Fruit fly (Drosophila melanogaster) whole organism, embryonic: ENCODE results near the gene Egfrap.

Experiments used
- Abd-B ChIP-seq: fragments of 200-800 bp; sonication (Bioruptor generic); optimal IDR thresholded peaks from 2 replicates; lab custom pipeline; 2018; ENCODE audit warnings: missing biosample characterization, mild to moderate bottlenecking, missing genetic modification characterization, moderate library complexity
- Atf3 ChIP-seq: fragments of 200-800 bp; sonication (Bioruptor generic); optimal IDR thresholded peaks from 3 replicates; lab custom pipeline; 2016; ENCODE audit warnings: missing biosample characterization, missing genetic modification characterization
- BEAF-32 ChIP-seq: fragments of 200-800 bp; sonication (Bioruptor generic); optimal IDR thresholded peaks from 3 replicates; lab custom pipeline; 2017; ENCODE audit warnings: missing biosample characterization, missing genetic modification characterization, mild to moderate bottlenecking, moderate library complexity, missing genetic modification reagents
- CG10979 ChIP-seq: fragments of 200-800 bp; sonication (Bioruptor generic); optimal IDR thresholded peaks from 2 replicates; lab custom pipeline; 2018; ENCODE audit warnings: missing biosample characterization, mild to moderate bottlenecking, missing genetic modification characterization, moderate library complexity
- CG11695 ChIP-seq: fragments of 200-800 bp; sonication (Bioruptor generic); IDR thresholded peaks from 3 replicates; pipeline ENCODE4 v1.3.6; 2022; ENCODE audit warnings: missing biosample characterization, missing genetic modification characterization
- CG11696 ChIP-seq: fragments of 200-800 bp; sonication (Bioruptor generic); IDR thresholded peaks from 2 replicates; pipeline ENCODE4 v1.3.6; 2022; ENCODE audit warnings: missing biosample characterization, missing genetic modification characterization
- CG12299 ChIP-seq: fragments of 200-800 bp; sonication (Bioruptor generic); optimal IDR thresholded peaks from 2 replicates; lab custom pipeline; 2018; ENCODE audit warnings: missing biosample characterization, mild to moderate bottlenecking, missing genetic modification characterization
- CG13424 ChIP-seq: fragments of 200-800 bp; sonication (Bioruptor generic); optimal IDR thresholded peaks from 2 replicates; lab custom pipeline; 2019; ENCODE audit warnings: missing biosample characterization, mild to moderate bottlenecking, missing genetic modification characterization, moderate library complexity
- CG15269 ChIP-seq: fragments of 200-800 bp; sonication (Bioruptor generic); optimal IDR thresholded peaks from 2 replicates; lab custom pipeline; 2018; ENCODE audit warnings: missing biosample characterization, mild to moderate bottlenecking, missing genetic modification characterization, moderate library complexity
- CG1647 ChIP-seq: fragments of 200-800 bp; sonication (Bioruptor generic); optimal IDR thresholded peaks from 3 replicates; lab custom pipeline; 2016; ENCODE audit warnings: missing biosample characterization, missing genetic modification characterization
- CG17359 ChIP-seq: fragments of 200-800 bp; sonication (Bioruptor generic); optimal IDR thresholded peaks from 3 replicates; lab custom pipeline; 2018; ENCODE audit warnings: missing biosample characterization, mild to moderate bottlenecking, missing genetic modification characterization, moderate library complexity
- CG17361 ChIP-seq: fragments of 200-800 bp; sonication (Bioruptor generic); IDR thresholded peaks from 3 replicates; pipeline ENCODE4 v1.3.6; 2022; ENCODE audit warnings: missing biosample characterization, missing genetic modification characterization
- CG17802 ChIP-seq: fragments of 200-800 bp; sonication (Bioruptor generic); optimal IDR thresholded peaks from 2 replicates; lab custom pipeline; 2018; ENCODE audit warnings: missing biosample characterization, mild to moderate bottlenecking, missing genetic modification characterization, moderate library complexity
- CG31365 ChIP-seq: fragments of 200-800 bp; sonication (Bioruptor generic); optimal IDR thresholded peaks from 2 replicates; lab custom pipeline; 2018; ENCODE audit warnings: missing biosample characterization, mild to moderate bottlenecking, missing genetic modification characterization
- CG42726 ChIP-seq: fragments of 200-800 bp; sonication (Bioruptor generic); IDR thresholded peaks from 2 replicates; pipeline ENCODE4 v1.3.6; 2022; ENCODE audit warnings: missing biosample characterization, missing genetic modification characterization; ENCODE audit not compliant: partially characterized antibody
- CG4328 ChIP-seq: fragments of 200-800 bp; sonication (Bioruptor generic); optimal IDR thresholded peaks from 3 replicates; lab custom pipeline; 2017; ENCODE audit warnings: missing biosample characterization, missing genetic modification reagents, missing genetic modification characterization
- CG43689 ChIP-seq: fragments of 200-800 bp; sonication (Bioruptor generic); IDR thresholded peaks from 2 replicates; pipeline ENCODE4 v1.3.6; 2022; ENCODE audit warnings: missing biosample characterization, missing genetic modification characterization
- CG5180 ChIP-seq: fragments of 200-800 bp; sonication (Bioruptor generic); optimal IDR thresholded peaks from 3 replicates; lab custom pipeline; 2017; ENCODE audit warnings: missing biosample characterization, missing genetic modification characterization, mild to moderate bottlenecking, moderate library complexity, missing genetic modification reagents
- CG6791 ChIP-seq: fragments of 200-800 bp; sonication (Bioruptor generic); IDR thresholded peaks from 3 replicates; pipeline ENCODE4 v1.3.6; 2022; ENCODE audit warnings: missing biosample characterization, missing genetic modification characterization; ENCODE audit not compliant: partially characterized antibody
- CG7357 ChIP-seq: fragments of 200-800 bp; sonication (Bioruptor generic); IDR thresholded peaks from 3 replicates; pipeline ENCODE4 v1.3.6; 2022; ENCODE audit warnings: missing biosample characterization, missing genetic modification characterization
- CG7786 ChIP-seq: fragments of 200-800 bp; sonication (Bioruptor generic); optimal IDR thresholded peaks from 2 replicates; lab custom pipeline; 2016; ENCODE audit warnings: missing biosample characterization, missing genetic modification characterization
- CG7963 ChIP-seq: fragments of 200-800 bp; sonication (Bioruptor generic); IDR thresholded peaks from 3 replicates; pipeline ENCODE4 v1.3.6; 2022; ENCODE audit warnings: missing biosample characterization, missing genetic modification characterization; ENCODE audit not compliant: partially characterized antibody
- CG8281 ChIP-seq: fragments of 200-800 bp; sonication (Bioruptor generic); optimal IDR thresholded peaks from 2 replicates; lab custom pipeline; 2018; ENCODE audit warnings: missing biosample characterization, mild to moderate bottlenecking, missing genetic modification characterization, moderate library complexity
- CG8765 ChIP-seq: fragments of 200-800 bp; sonication (Bioruptor generic); IDR thresholded peaks from 2 replicates; pipeline ENCODE4 v1.3.6; 2022; ENCODE audit warnings: missing biosample characterization, missing genetic modification characterization
- CG8924 ChIP-seq: fragments of 200-800 bp; optimal IDR thresholded peaks from 3 replicates; lab custom pipeline; 2019; ENCODE audit warnings: missing biosample characterization, mild to moderate bottlenecking, missing genetic modification characterization, moderate library complexity
- Dip2 ChIP-seq: fragments of 200-800 bp; sonication (Bioruptor generic); IDR thresholded peaks from 2 replicates; pipeline ENCODE4 v1.3.6; 2022; ENCODE audit warnings: missing biosample characterization, missing genetic modification characterization
- Dref ChIP-seq: fragments of 200-800 bp; sonication (Bioruptor generic); IDR thresholded peaks from 2 replicates; pipeline ENCODE4 v1.3.6; 2022; ENCODE audit warnings: missing biosample characterization, missing genetic modification characterization
- Fer1 ChIP-seq: fragments of 200-800 bp; sonication (Bioruptor generic); optimal IDR thresholded peaks from 2 replicates; lab custom pipeline; 2017; ENCODE audit warnings: missing biosample characterization, mild to moderate bottlenecking, missing genetic modification characterization
- Fer2 ChIP-seq: fragments of 200-800 bp; sonication (Bioruptor generic); optimal IDR thresholded peaks from 2 replicates; lab custom pipeline; 2018; ENCODE audit warnings: missing biosample characterization, mild to moderate bottlenecking, missing genetic modification characterization, moderate library complexity
- Hmr ChIP-seq: fragments of 200-800 bp; sonication (Bioruptor generic); optimal IDR thresholded peaks from 3 replicates; lab custom pipeline; 2017; ENCODE audit warnings: mild to moderate bottlenecking, missing biosample characterization, missing genetic modification reagents, missing genetic modification characterization
- Myb ChIP-seq: fragments of 200-800 bp; sonication (Bioruptor generic); optimal IDR thresholded peaks from 2 replicates; lab custom pipeline; 2016; ENCODE audit warnings: missing biosample characterization, missing genetic modification characterization
- Oaz ChIP-seq: fragments of 200-800 bp; sonication (Bioruptor generic); IDR thresholded peaks from 2 replicates; pipeline ENCODE4 v1.3.6; 2022; ENCODE audit warnings: missing biosample characterization, missing genetic modification characterization
- Optix ChIP-seq: fragments of 200-800 bp; sonication (Bioruptor generic); IDR thresholded peaks from 3 replicates; pipeline ENCODE4 v1.3.6; 2022; ENCODE audit warnings: missing biosample characterization, missing genetic modification characterization
- Xbp1 ChIP-seq: fragments of 200-800 bp; sonication (Bioruptor generic); optimal IDR thresholded peaks from 3 replicates; lab custom pipeline; 2016; ENCODE audit warnings: missing biosample characterization, mild to moderate bottlenecking, missing genetic modification characterization
- ac ChIP-seq: fragments of 200-800 bp; sonication (Bioruptor generic); optimal IDR thresholded peaks from 3 replicates; lab custom pipeline; 2017; ENCODE audit warnings: missing biosample characterization, mild to moderate bottlenecking, missing genetic modification characterization
- bigmax ChIP-seq: fragments of 200-800 bp; sonication (Bioruptor generic); optimal IDR thresholded peaks from 2 replicates; lab custom pipeline; 2018; ENCODE audit warnings: missing biosample characterization, mild to moderate bottlenecking, missing genetic modification characterization
- chinmo ChIP-seq: fragments of 200-800 bp; sonication (Bioruptor generic); IDR thresholded peaks from 4 replicates; pipeline ENCODE4 v1.3.6; 2022; ENCODE audit warnings: missing biosample characterization, missing genetic modification characterization; ENCODE audit not compliant: partially characterized antibody
- ci ChIP-seq: fragments of 200-800 bp; sonication (Bioruptor generic); IDR thresholded peaks from 3 replicates; pipeline ENCODE4 v1.3.6; 2022; ENCODE audit warnings: missing biosample characterization, missing genetic modification characterization
- dati ChIP-seq: fragments of 200-800 bp; sonication (Bioruptor generic); IDR thresholded peaks from 2 replicates; pipeline ENCODE4 v1.3.6; 2022; ENCODE audit warnings: missing biosample characterization, missing genetic modification characterization
- dysf ChIP-seq: fragments of 200-800 bp; sonication (Bioruptor generic); IDR thresholded peaks from 3 replicates; pipeline ENCODE4 v1.3.6; 2022; ENCODE audit warnings: missing biosample characterization, missing genetic modification characterization
- hb ChIP-seq: fragments of 200-800 bp; sonication (Bioruptor generic); IDR thresholded peaks from 3 replicates; pipeline ENCODE4 v1.3.6; 2022; ENCODE audit warnings: missing biosample characterization, missing genetic modification characterization; ENCODE audit not compliant: partially characterized antibody
- hbn ChIP-seq: fragments of 200-800 bp; sonication (Bioruptor generic); IDR thresholded peaks from 2 replicates; pipeline ENCODE4 v1.3.6; 2022; ENCODE audit warnings: missing biosample characterization, missing genetic modification characterization; ENCODE audit not compliant: partially characterized antibody
- mld ChIP-seq: fragments of 200-800 bp; sonication (Bioruptor generic); IDR thresholded peaks from 3 replicates; pipeline ENCODE4 v1.3.6; 2022; ENCODE audit warnings: missing biosample characterization, missing genetic modification characterization; ENCODE audit not compliant: partially characterized antibody
- peb ChIP-seq: fragments of 200-800 bp; sonication (Bioruptor generic); IDR thresholded peaks from 2 replicates; pipeline ENCODE4 v1.3.6; 2022; ENCODE audit warnings: missing biosample characterization, missing genetic modification characterization
- sc ChIP-seq, 3 experiments: fragments of >200 bp in 2 of 3; fragments of 200-800 bp in 1 of 3; sonication (Bioruptor generic) in 1 of 3; optimal IDR thresholded peaks; 2 replicates in 2 of 3; 3 replicates in 1 of 3; lab custom pipeline; 2017; ENCODE audit warnings: mild to moderate bottlenecking in 1 of 3, missing biosample characterization in 1 of 3, missing genetic modification characterization in 1 of 3, missing genetic modification reagents in 1 of 3
- scrt ChIP-seq: fragments of 200-800 bp; sonication (Bioruptor generic); optimal IDR thresholded peaks from 2 replicates; lab custom pipeline; 2018; ENCODE audit warnings: missing biosample characterization, mild to moderate bottlenecking, missing genetic modification characterization, moderate library complexity
- tio ChIP-seq: fragments of 200-800 bp; sonication (Bioruptor generic); optimal IDR thresholded peaks from 2 replicates; lab custom pipeline; 2017; ENCODE audit warnings: missing biosample characterization, missing genetic modification characterization, inconsistent platforms
- twi ChIP-seq: fragments of 200-800 bp; optimal IDR thresholded peaks from 2 replicates; lab custom pipeline; 2019; ENCODE audit warnings: missing biosample characterization, mild to moderate bottlenecking, missing genetic modification characterization, moderate library complexity
- vvl ChIP-seq: fragments of 200-800 bp; sonication (Bioruptor generic); IDR thresholded peaks from 2 replicates; pipeline ENCODE4 v1.3.6; 2022; ENCODE audit warnings: missing biosample characterization, missing genetic modification characterization
- zen ChIP-seq: fragments of 200-800 bp; sonication (Bioruptor generic); optimal IDR thresholded peaks from 3 replicates; lab custom pipeline; 2018; ENCODE audit warnings: missing biosample characterization, mild to moderate bottlenecking, missing genetic modification characterization, moderate library complexity

Egfrap gene

DNA sequence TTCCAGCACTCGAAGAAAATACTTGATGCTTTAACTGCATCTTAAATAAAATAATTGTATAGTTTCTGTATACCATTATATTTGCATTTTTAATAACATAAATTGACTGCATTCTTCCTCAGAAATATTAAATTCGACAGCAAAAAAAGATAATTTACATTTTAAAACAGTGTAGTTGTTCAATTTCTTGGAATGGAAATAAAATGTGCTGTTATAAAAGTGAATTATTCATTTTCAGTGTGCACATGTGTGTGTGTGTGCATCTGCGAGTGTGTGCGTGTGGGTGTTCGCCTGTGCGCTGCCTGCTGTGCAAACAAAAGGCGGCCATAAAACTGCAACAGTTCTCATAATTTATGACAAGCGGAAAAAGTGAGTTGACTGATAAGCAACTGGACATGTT, 1.7 kb upstream of the Egfrap start (continued):
- TF ChIP-seq Hmr (GFP tag; lab: Kevin White, UChicago), result no peak
- TF ChIP-seq CG11695 (GFP tag; lab: Robert Waterston, UW), result no peak
- 0 out of 3 replicates have a peak, but pooled peaks have one; percentile 27 for TF ChIP-seq ci (GFP tag; lab: Robert Waterston, UW)
- TF ChIP-seq twi, result peak; percentile 66
- TF ChIP-seq CG15269 (tag; lab: Kevin White, UChicago), result no peak
- no peak for TF ChIP-seq CG7357
- TF ChIP-seq CG17802 (tag; lab: Kevin White, UChicago), result no peak
- TF ChIP-seq CG8924 (tag; lab: Kevin White, UChicago), result peak; percentile 34
- no peak for TF ChIP-seq peb
- 0 out of 3 replicates have a peak, but pooled peaks have one; percentile 27 for TF ChIP-seq CG17361 (GFP tag; lab: Robert Waterston, UW)
- no peak for TF ChIP-seq dati
- TF ChIP-seq CG42726, result no peak
- TF ChIP-seq chinmo (GFP tag; lab: Robert Waterston, UW), result no peak
- TF ChIP-seq CG11696 (GFP tag; lab: Robert Waterston, UW), result no peak
- TF ChIP-seq CG5180 (GFP tag; lab: Kevin White, UChicago), result no peak
- no peak for TF ChIP-seq hb (GFP tag; lab: Robert Waterston, UW)
- no peak for TF ChIP-seq CG8765 (GFP tag; lab: Robert Waterston, UW)
- TF ChIP-seq CG4328 (GFP tag; lab: Kevin White, UChicago), result no peak
- TF ChIP-seq CG13424 (tag; lab: Kevin White, UChicago), result peak; percentile 24
- TF ChIP-seq Myb, result no peak
- no peak for TF ChIP-seq scrt (GFP tag; lab: Kevin White, UChicago)
- no peak for TF ChIP-seq Dref
- no peak for TF ChIP-seq CG43689 (GFP tag; lab: Robert Waterston, UW)
- no peak for TF ChIP-seq Fer2
- no peak for TF ChIP-seq CG31365 (tag; lab: Kevin White, UChicago)
- TF ChIP-seq CG12299 (tag; lab: Kevin White, UChicago), result no peak
- TF ChIP-seq CG10979 (tag; lab: Kevin White, UChicago), result peak; percentile 71
- TF ChIP-seq CG7963 (GFP tag; lab: Robert Waterston, UW), result no peak
- no peak for TF ChIP-seq tio
- no peak for TF ChIP-seq CG6791
- no peak for TF ChIP-seq CG1647 (GFP tag; lab: Kevin White, UChicago)
- TF ChIP-seq CG7786 (GFP tag; lab: Kevin White, UChicago), result no peak
- TF ChIP-seq CG8281 (tag; lab: Kevin White, UChicago), result no peak
- TF ChIP-seq ac (GFP tag; lab: Kevin White, UChicago), result no peak
- TF ChIP-seq BEAF-32 (GFP tag; lab: Kevin White, UChicago), result no peak
- TF ChIP-seq Dip2 (GFP tag; lab: Robert Waterston, UW), result no peak
- no peak for TF ChIP-seq hbn (GFP tag; lab: Robert Waterston, UW)
- TF ChIP-seq zen (tag; lab: Kevin White, UChicago), result peak; percentile 70
- TF ChIP-seq Oaz (GFP tag; lab: Robert Waterston, UW), result no peak
- no peak for TF ChIP-seq mld (GFP tag; lab: Robert Waterston, UW)
- TF ChIP-seq vvl (GFP tag; lab: Robert Waterston, UW), result peak; percentile 48; the same call in 1 of the 2 replicates
- peak; percentile 34 for TF ChIP-seq Abd-B (GFP tag; lab: Kevin White, UChicago)
- no peak for TF ChIP-seq Optix
- TF ChIP-seq Atf3, result no peak
- peak; percentile 39 for TF ChIP-seq CG17359 (tag; lab: Kevin White, UChicago)
- no peak for TF ChIP-seq Fer1 (GFP tag; lab: Kevin White, UChicago)
- TF ChIP-seq Xbp1, result no peak
- no peak for TF ChIP-seq bigmax (GFP tag; lab: Kevin White, UChicago)
- no peak for TF ChIP-seq sc (optimal IDR thresholded peaks at IDR 0.05; lab: Kevin White, UChicago)
- TF ChIP-seq sc (GFP tag; optimal IDR thresholded peaks at IDR 0.05; lab: Kevin White, UChicago), result no peak
- TF ChIP-seq dysf, result no peak
